Worm (Caenorhabditis elegans) whole organism, L1 larva: Measurements from ENCODE around the gene ubc-7.

Experiments
- Y116A8C.19 ChIP-seq: sonication (generic microtip); optimal IDR thresholded peaks from 2 replicates; lab custom pipeline; 2016; ENCODE audit warnings: missing compliant biosample characterization, missing genetic modification characterization, borderline replicate concordance
- ama-1 ChIP-seq: fragments of 150-350 bp; optimal IDR thresholded peaks from 2 replicates; lab custom pipeline; 2014
- ceh-63 ChIP-seq: fragments of 200-800 bp; sonication (Bioruptor generic); optimal IDR thresholded peaks from 2 replicates; lab custom pipeline; 2018; ENCODE audit warnings: mild to moderate bottlenecking, missing genetic modification characterization, missing compliant biosample characterization
- ceh-90 ChIP-seq: sonication (generic microtip); optimal IDR thresholded peaks from 2 replicates; lab custom pipeline; 2016; ENCODE audit warnings: missing genetic modification characterization, missing compliant biosample characterization
- dpl-1 ChIP-seq, 3 experiments: fragments of 150-350 bp in 2 of 3; sonication (generic microtip) in 1 of 3; optimal IDR thresholded peaks; 2 replicates each; lab custom pipeline; 2014 to 2017; ENCODE audit warnings: missing biosample characterization in 3 of 3, missing genetic modification characterization in 3 of 3, missing genetic modification reagents in 3 of 3
- dsc-1 ChIP-seq: sonication (generic microtip); optimal IDR thresholded peaks from 2 replicates; lab custom pipeline; 2016; ENCODE audit warnings: mild to moderate bottlenecking, missing genetic modification characterization, missing compliant biosample characterization
- efl-1 ChIP-seq, 4 experiments: fragments of 150-350 bp; optimal IDR thresholded peaks in 3 of 4; peaks in 1 of 4; 1 replicate in 1 of 4; 2 replicates in 3 of 4; lab custom pipeline; 2014; ENCODE audit warnings: missing biosample characterization in 2 of 4, missing genetic modification characterization in 2 of 4, missing genetic modification reagents in 2 of 4
- egl-13 ChIP-seq: sonication (generic microtip); optimal IDR thresholded peaks from 2 replicates; lab custom pipeline; 2016; ENCODE audit warnings: missing genotype, missing genetic modification reagents, missing genetic modification characterization, missing compliant biosample characterization
- elt-2 ChIP-seq: sonication (generic microtip); optimal IDR thresholded peaks from 2 replicates; lab custom pipeline; 2016; ENCODE audit warnings: missing genetic modification characterization, mild to moderate bottlenecking, inconsistent platforms, missing compliant biosample characterization, missing genetic modification reagents
- elt-3 ChIP-seq, 6 experiments: fragments of 150-350 bp in 1 of 6; sonication (generic microtip); optimal IDR thresholded peaks; 2 replicates each; lab custom pipeline; 2017 to 2018; ENCODE audit warnings: missing biosample characterization in 6 of 6, missing genetic modification characterization in 6 of 6, inconsistent platforms in 1 of 6
- ets-5 ChIP-seq: fragments of 200-800 bp; sonication (Bioruptor generic); IDR thresholded peaks from 2 replicates; pipeline ENCODE4 v1.3.6; 2022; ENCODE audit warnings: missing genetic modification characterization, missing compliant biosample characterization
- fkh-8 ChIP-seq: sonication (generic microtip); optimal IDR thresholded peaks from 2 replicates; lab custom pipeline; 2016; ENCODE audit warnings: mild to moderate bottlenecking, missing genetic modification characterization, missing compliant biosample characterization
- irx-1 ChIP-seq: sonication (generic microtip); optimal IDR thresholded peaks from 2 replicates; lab custom pipeline; 2016; ENCODE audit warnings: missing genetic modification characterization, missing compliant biosample characterization
- isw-1 ChIP-seq: fragments of 200-800 bp; sonication (Bioruptor generic); IDR thresholded peaks from 2 replicates; pipeline ENCODE4 v1.3.6; 2022; ENCODE audit warnings: missing genetic modification characterization, missing compliant biosample characterization
- jun-1 ChIP-seq: fragments of 150-350 bp; optimal IDR thresholded peaks from 2 replicates; lab custom pipeline; 2014; ENCODE audit warnings: missing biosample characterization, missing genetic modification reagents, missing genetic modification characterization
- lin-14 ChIP-seq: fragments of 200-800 bp; sonication (Bioruptor generic); optimal IDR thresholded peaks from 2 replicates; lab custom pipeline; 2018; ENCODE audit warnings: mild to moderate bottlenecking, missing genetic modification characterization, moderate library complexity, missing compliant biosample characterization
- lin-39 ChIP-seq: fragments of 150-350 bp; optimal IDR thresholded peaks from 2 replicates; lab custom pipeline; 2014; ENCODE audit warnings: missing biosample characterization, missing genetic modification reagents, missing genetic modification characterization
- lsy-2 ChIP-seq, 2 experiments: fragments of 150-350 bp; optimal IDR thresholded peaks; 2 replicates each; lab custom pipeline; 2014; ENCODE audit warnings: missing biosample characterization in 2 of 2, missing genetic modification characterization in 2 of 2
- mdl-1 ChIP-seq, 2 experiments: fragments of 150-350 bp; optimal IDR thresholded peaks; 2 replicates each; lab custom pipeline; 2014 to 2017; ENCODE audit warnings: missing biosample characterization in 2 of 2, missing genetic modification characterization in 2 of 2, inconsistent platforms in 1 of 2
- nhr-11 ChIP-seq: fragments of 150-350 bp; optimal IDR thresholded peaks from 2 replicates; lab custom pipeline; 2014; ENCODE audit warnings: missing biosample characterization, missing genetic modification characterization
- nhr-12 ChIP-seq: sonication (generic microtip); optimal IDR thresholded peaks from 2 replicates; lab custom pipeline; 2017; ENCODE audit warnings: missing biosample characterization, missing genetic modification characterization
- nhr-19 ChIP-seq: fragments of 200-800 bp; sonication (Bioruptor generic); conservative IDR thresholded peaks from 2 replicates; pipeline ENCODE4 v1.3.6; 2022; ENCODE audit warnings: missing genetic modification characterization, missing compliant biosample characterization
- nhr-20 ChIP-seq: sonication (generic microtip); optimal IDR thresholded peaks from 2 replicates; lab custom pipeline; 2016; ENCODE audit warnings: mild to moderate bottlenecking, missing genetic modification characterization, missing compliant biosample characterization
- nhr-237 ChIP-seq: fragments of 150-350 bp; optimal IDR thresholded peaks from 2 replicates; lab custom pipeline; 2014; ENCODE audit warnings: missing biosample characterization, missing genetic modification characterization
- nhr-47 ChIP-seq: sonication (generic microtip); optimal IDR thresholded peaks from 2 replicates; lab custom pipeline; 2016; ENCODE audit warnings: mild to moderate bottlenecking, missing genetic modification characterization, moderate library complexity, missing compliant biosample characterization
- nhr-71 ChIP-seq: sonication (generic microtip); optimal IDR thresholded peaks from 2 replicates; lab custom pipeline; 2016; ENCODE audit warnings: mild to moderate bottlenecking, missing genetic modification characterization, moderate library complexity, missing compliant biosample characterization
- nhr-77 ChIP-seq: fragments of 150-350 bp; optimal IDR thresholded peaks from 2 replicates; lab custom pipeline; 2014; ENCODE audit warnings: missing biosample characterization, missing genetic modification characterization
- nhr-85 ChIP-seq: sonication (generic microtip); peaks from one replicate; lab custom pipeline; 2016; ENCODE audit warnings: missing genetic modification characterization, inconsistent platforms, missing compliant biosample characterization
- pag-3 ChIP-seq: sonication (generic microtip); optimal IDR thresholded peaks from 2 replicates; lab custom pipeline; 2017; ENCODE audit warnings: missing genetic modification characterization, mild to moderate bottlenecking, missing compliant biosample characterization, antibody characterized with exemption, borderline replicate concordance; ENCODE audit not compliant: insufficient read depth
- pqm-1 ChIP-seq: sonication (generic microtip); optimal IDR thresholded peaks from 3 replicates; lab custom pipeline; 2017; ENCODE audit warnings: missing biosample characterization, missing genetic modification characterization
- rnt-1 ChIP-seq: sonication (generic microtip); optimal IDR thresholded peaks from 2 replicates; lab custom pipeline; 2016; ENCODE audit warnings: mild to moderate bottlenecking, missing genetic modification characterization, moderate library complexity, missing compliant biosample characterization
- snu-23 ChIP-seq: sonication (generic microtip); optimal IDR thresholded peaks from 2 replicates; lab custom pipeline; 2016; ENCODE audit warnings: missing genetic modification characterization, missing compliant biosample characterization
- sup-37 ChIP-seq: fragments of 200-800 bp; sonication (Bioruptor generic); optimal IDR thresholded peaks from 2 replicates; lab custom pipeline; 2018; ENCODE audit warnings: mild to moderate bottlenecking, missing genetic modification characterization, missing compliant biosample characterization
- swsn-7 ChIP-seq: sonication (generic microtip); optimal IDR thresholded peaks from 2 replicates; lab custom pipeline; 2016; ENCODE audit warnings: missing genetic modification characterization, missing compliant biosample characterization
- tlp-1 ChIP-seq: fragments of 150-350 bp; optimal IDR thresholded peaks from 2 replicates; lab custom pipeline; 2014; ENCODE audit warnings: missing biosample characterization, missing genetic modification characterization
- unc-130 ChIP-seq: fragments of 150-350 bp; optimal IDR thresholded peaks from 2 replicates; lab custom pipeline; 2017; ENCODE audit warnings: missing biosample characterization, missing genetic modification characterization, inconsistent platforms
- unc-62 ChIP-seq: fragments of 150-350 bp; optimal IDR thresholded peaks from 2 replicates; lab custom pipeline; 2014; ENCODE audit warnings: missing biosample characterization, missing genetic modification reagents, missing genetic modification characterization
- unc-86 ChIP-seq: sonication (generic microtip); optimal IDR thresholded peaks from 2 replicates; lab custom pipeline; 2016; ENCODE audit warnings: missing genetic modification characterization, missing compliant biosample characterization
- unc-98 ChIP-seq: fragments of 200-800 bp; sonication (Bioruptor generic); IDR thresholded peaks from 2 replicates; pipeline ENCODE4 v1.3.6; 2022; ENCODE audit warnings: missing genetic modification characterization, missing compliant biosample characterization
- zag-1 ChIP-seq: fragments of 150-350 bp; optimal IDR thresholded peaks from 2 replicates; lab custom pipeline; 2014; ENCODE audit warnings: missing biosample characterization, missing genetic modification characterization
- ztf-4 ChIP-seq: fragments of 150-350 bp; optimal IDR thresholded peaks from 2 replicates; lab custom pipeline; 2014; ENCODE audit warnings: missing biosample characterization, missing genetic modification characterization

Gene ubc-7

ce11 chrIII:9629054-9629453 lies 1.9 kb downstream of the ubc-7 start, which contains the start of gene tbg-1:
tbg-1 (minus strand) TSS chrIII:9629154.
- TF ChIP-seq fkh-8 (tag; lab: Kevin White, UChicago) (no peak), unc-86 (tag; lab: Kevin White, UChicago) (no peak), egl-13 (tag; lab: Kevin White, UChicago) (no peak), lin-39 (tag; lab: Kevin White, UChicago) (no peak), efl-1 (optimal IDR thresholded peaks at IDR 0.05; lab: Kevin White, UChicago) (no peak), efl-1 (GFP tag; optimal IDR thresholded peaks at IDR 0.05 in 1 of 2; lab: Kevin White, UChicago) (no peak), jun-1 (tag; lab: Kevin White, UChicago) (no peak), mdl-1 (tag; optimal IDR thresholded peaks at IDR 0.05; lab: Kevin White, UChicago) (no peak), unc-98 (GFP tag; lab: Robert Waterston, UW) (no peak), nhr-11 (tag; lab: Kevin White, UChicago) (no peak), nhr-77 (tag; lab: Kevin White, UChicago) (no peak), zag-1 (tag; lab: Kevin White, UChicago) (no peak), pag-3 (tag; lab: Kevin White, UChicago) (no peak), unc-62 (no peak), dsc-1 (tag; lab: Kevin White, UChicago) (no peak)

ce11 chrIII:9626602-9627001 lies 4.4 kb downstream of the ubc-7 start:
- TF ChIP-seq ztf-4 (tag; lab: Kevin White, UChicago) (no peak), swsn-7 (tag; lab: Kevin White, UChicago) (no peak), unc-130 (tag; lab: Kevin White, UChicago) (no peak), rnt-1 (tag; lab: Kevin White, UChicago) (peak; percentile 19), nhr-20 (tag; lab: Kevin White, UChicago) (no peak), Y116A8C.19 (tag; lab: Kevin White, UChicago) (no peak)

- TF ChIP-seq ceh-63 (peak; percentile 43), pqm-1 (tag; lab: Kevin White, UChicago) (no peak)
These were observed 7.5 kb downstream of the ubc-7 start for ce11 chrIII:9623460-9623859.

ce11 chrIII:9621840-9622525 lies 9.0 kb downstream of the ubc-7 start:
- TF ChIP-seq ets-5 (GFP tag; lab: Robert Waterston, UW), result no peak
- TF ChIP-seq dpl-1 (GFP tag; optimal IDR thresholded peaks at IDR 0.05; lab: Kevin White, UChicago), result peak in 1 of 3 experiments; percentile 1
- TF ChIP-seq irx-1 (tag; lab: Kevin White, UChicago), result no peak
- no peak for TF ChIP-seq nhr-12
- no peak for TF ChIP-seq nhr-77 (tag; lab: Kevin White, UChicago)
- no peak for TF ChIP-seq efl-1 (optimal IDR thresholded peaks at IDR 0.05; lab: Kevin White, UChicago)
- peak in 1 of 2 experiments; percentile 90 for TF ChIP-seq efl-1 (GFP tag; optimal IDR thresholded peaks at IDR 0.05 in 1 of 2; lab: Kevin White, UChicago)
- TF ChIP-seq rnt-1 (tag; lab: Kevin White, UChicago), result peak; percentile 33
- TF ChIP-seq sup-37 (GFP tag; lab: Kevin White, UChicago), result no peak
- TF ChIP-seq pqm-1 (tag; lab: Kevin White, UChicago), result peak; percentile 83
- TF ChIP-seq nhr-237 (tag; lab: Kevin White, UChicago), result no peak
- no peak for TF ChIP-seq elt-3 (tag; optimal IDR thresholded peaks at IDR 0.05; lab: Kevin White, UChicago)
- TF ChIP-seq lsy-2 (tag; optimal IDR thresholded peaks at IDR 0.05; lab: Kevin White, UChicago), result peak in 1 of 2 experiments; percentile 27
- TF ChIP-seq nhr-85 (tag; lab: Kevin White, UChicago), result peak; percentile 60
- TF ChIP-seq elt-2 (tag; lab: Kevin White, UChicago), result peak; percentile 77
- peak; percentile 51 for TF ChIP-seq snu-23 (GFP tag; lab: Kevin White, UChicago)
- TF ChIP-seq dsc-1 (tag; lab: Kevin White, UChicago), result no peak
- TF ChIP-seq ceh-90 (tag; lab: Kevin White, UChicago), result no peak
- TF ChIP-seq swsn-7 (tag; lab: Kevin White, UChicago), result no peak
- TF ChIP-seq unc-86 (tag; lab: Kevin White, UChicago), result no peak
- TF ChIP-seq tlp-1 (tag; lab: Kevin White, UChicago), result no peak
- TF ChIP-seq lin-14 (GFP tag; lab: Kevin White, UChicago), result peak; percentile 33
- TF ChIP-seq nhr-19 (GFP tag; lab: Robert Waterston, UW), result 0 out of 2 replicates have a peak, but pooled peaks have one; percentile 1
- no peak for TF ChIP-seq ztf-4 (tag; lab: Kevin White, UChicago)
- no peak for TF ChIP-seq nhr-47 (tag; lab: Kevin White, UChicago)
- peak; percentile 54 for TF ChIP-seq nhr-71 (tag; lab: Kevin White, UChicago)
- TF ChIP-seq jun-1 (tag; lab: Kevin White, UChicago), result no peak
- no peak for TF ChIP-seq isw-1 (GFP tag; lab: Robert Waterston, UW)
- TF ChIP-seq unc-62, result no peak
- TF ChIP-seq ama-1 (lab: Kevin White, UChicago), result no peak
